Worm (Caenorhabditis elegans) whole organism, L4/young adult: ENCODE data around the gene F14B8.6.

Experiments used
- dao-5 ChIP-seq: sonication (generic microtip); optimal IDR thresholded peaks from 2 replicates; lab custom pipeline; 2016; ENCODE audit warnings: missing genotype, missing genetic modification characterization, moderate library complexity, missing compliant biosample characterization
- him-1 ChIP-seq: sonication (generic microtip); optimal IDR thresholded peaks from 2 replicates; lab custom pipeline; 2016; ENCODE audit warnings: missing genotype, missing genetic modification reagents, missing genetic modification characterization, missing compliant biosample characterization

ce11 chrX:6924461-6924860, 7.8 kb downstream of the F14B8.6 start, which contains the start of gene otpl-3:
- TF ChIP-seq dao-5 (tag; lab: Kevin White, UChicago) = no peak
- no peak for TF ChIP-seq him-1
